Fruit fly (Drosophila melanogaster) whole organism, embryonic: ENCODE results near the gene tank.

Experiments
- CG2116 ChIP-seq: fragments of 200-800 bp; sonication (Bioruptor generic); optimal IDR thresholded peaks from 3 replicates; lab custom pipeline; 2018; ENCODE audit warnings: missing biosample characterization, mild to moderate bottlenecking, missing genetic modification characterization
- CG2889 ChIP-seq: fragments of 200-800 bp; sonication (Bioruptor generic); IDR thresholded peaks from 3 replicates; pipeline ENCODE4 v1.3.6; 2022; ENCODE audit warnings: missing biosample characterization, missing genetic modification characterization
- exex ChIP-seq: fragments of 200-800 bp; sonication (Bioruptor generic); optimal IDR thresholded peaks from 4 replicates; lab custom pipeline; 2018; ENCODE audit warnings: missing biosample characterization, mild to moderate bottlenecking, missing genetic modification characterization, moderate library complexity
- hkb ChIP-seq, 2 experiments: fragments of 200-800 bp in 1 of 2; fragments of >200 bp in 1 of 2; sonication (Bioruptor generic) in 1 of 2; IDR thresholded peaks in 1 of 2; optimal IDR thresholded peaks in 1 of 2; 2 replicates each; pipeline versions ENCODE4 v1.3.6 to Lab custom; 2017 to 2022; ENCODE audit warnings: missing biosample characterization in 1 of 2, missing genetic modification characterization in 1 of 2
- pros ChIP-seq: fragments of 200-800 bp; sonication (Bioruptor generic); optimal IDR thresholded peaks from 3 replicates; lab custom pipeline; 2019; ENCODE audit warnings: missing biosample characterization, mild to moderate bottlenecking, missing genetic modification characterization, moderate library complexity

DNA sequence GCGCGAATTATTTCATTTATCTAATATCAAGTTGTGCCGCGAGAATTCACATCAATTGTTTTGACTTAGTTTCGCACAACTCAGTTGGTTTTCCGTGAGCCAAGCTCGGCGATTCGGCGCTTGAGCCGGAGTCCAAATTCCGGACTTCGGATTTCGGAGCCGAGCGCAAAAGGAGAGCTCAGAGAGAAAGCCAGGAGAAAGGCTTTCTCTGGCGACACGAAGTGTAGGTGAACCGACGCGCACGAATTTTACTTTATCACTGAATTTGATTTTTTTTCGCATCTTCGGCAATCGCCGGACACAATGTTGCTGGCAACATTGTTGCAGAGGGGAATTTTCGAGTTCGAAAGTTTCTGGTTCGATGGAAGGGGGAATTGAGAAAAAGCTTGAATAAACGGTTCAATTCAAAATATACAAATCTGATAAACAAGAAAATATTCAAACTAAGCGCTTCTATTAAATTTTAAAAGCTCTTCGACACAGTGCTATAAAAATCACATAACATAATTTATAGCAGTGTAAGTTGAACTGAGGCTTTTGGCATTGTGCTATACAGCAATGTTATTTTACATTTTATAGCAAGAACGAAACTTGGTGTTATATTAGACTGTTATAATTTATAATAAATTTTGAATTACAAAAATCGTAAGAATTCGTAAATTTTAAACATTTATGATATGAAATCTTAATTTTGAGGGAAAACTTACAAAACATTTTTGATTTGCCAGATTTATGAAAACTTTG is 43.8 kb downstream of the tank start, which contains the start of gene fipi:
- TF ChIP-seq hkb (optimal IDR thresholded peaks at IDR 0.05; lab: Kevin White, UChicago) (no peak), hkb (GFP tag; IDR thresholded peaks at IDR 0.05; lab: Robert Waterston, UW) (peak; percentile 52), pros (no peak), CG2116 (GFP tag; lab: Kevin White, UChicago) (no peak), CG2889 (GFP tag; lab: Robert Waterston, UW) (no peak), exex (tag; lab: Kevin White, UChicago) (no peak)
